Worm (Caenorhabditis elegans): ENCODE measurements around the gene srab-14.

The srab-14 gene

ce11 chrII:7529078-7529683 is 29.9 kb upstream of the srab-14 start, which contains the start of gene ZK1290.5 (continued):
- no peak for TF ChIP-seq attf-6 (GFP tag; IDR thresholded peaks at IDR 0.05)
- no peak for TF ChIP-seq madf-6 (GFP tag; IDR thresholded peaks at IDR 0.05)
- TF ChIP-seq F39B2.1 (GFP tag; IDR thresholded peaks at IDR 0.05), result no peak
- TF ChIP-seq nfyb-1 (GFP tag; IDR thresholded peaks at IDR 0.05), result peak; percentile 88
- TF ChIP-seq zfh-2 (GFP tag; conservative IDR thresholded peaks at IDR 0.05), result no peak
- TF ChIP-seq let-526 (GFP tag; IDR thresholded peaks at IDR 0.05), result peak; percentile 83; the same call in 1 of the 2 replicates
- no peak for TF ChIP-seq B0019.2 (GFP tag; conservative IDR thresholded peaks at IDR 0.05)
- no peak for TF ChIP-seq snpc-3.4 (tag; optimal IDR thresholded peaks at IDR 0.05)
- TF ChIP-seq let-607 (tag; optimal IDR thresholded peaks at IDR 0.05), result peak; percentile 25 to 87
- no peak for TF ChIP-seq F49E8.2 (tag; optimal IDR thresholded peaks at IDR 0.05; ENCODE audit: insufficient read depth)
- peak; percentile 84 for TF ChIP-seq tlf-1 (GFP tag; optimal IDR thresholded peaks at IDR 0.05)
- TF ChIP-seq Y53G8AR.9 (GFP tag; conservative IDR thresholded peaks at IDR 0.05), result 0 out of 2 replicates have a peak, but pooled peaks have one; percentile 43
- TF ChIP-seq F37B4.10 (GFP tag; IDR thresholded peaks at IDR 0.05), result no peak
- no peak for TF ChIP-seq rcor-1 (GFP tag; IDR thresholded peaks at IDR 0.05)
- TF ChIP-seq C06A6.2 (GFP tag; conservative IDR thresholded peaks at IDR 0.05), result peak; percentile 86
- no peak for TF ChIP-seq unc-62 (GFP tag; optimal IDR thresholded peaks at IDR 0.05)
- TF ChIP-seq B0261.1 (tag; optimal IDR thresholded peaks at IDR 0.05), result no peak
- peak; percentile 65 for TF ChIP-seq hmg-1.2 (GFP tag; IDR thresholded peaks at IDR 0.05)
- TF ChIP-seq ztf-22 (GFP tag; optimal IDR thresholded peaks at IDR 0.05), result peak; percentile 85
- no peak for TF ChIP-seq T07F8.4 (tag; optimal IDR thresholded peaks at IDR 0.05)
- no peak for TF ChIP-seq ceh-58 (GFP tag; IDR thresholded peaks at IDR 0.05)
- no peak for TF ChIP-seq egrh-3 (GFP tag; IDR thresholded peaks at IDR 0.05)
- TF ChIP-seq F57C9.4 (tag; optimal IDR thresholded peaks at IDR 0.05), result no peak
- no peak for TF ChIP-seq him-1 (tag; optimal IDR thresholded peaks at IDR 0.05)
- peak; percentile 89 for TF ChIP-seq K11D2.4 (GFP tag; IDR thresholded peaks at IDR 0.05)
- no peak for TF ChIP-seq Y56A3A.18 (GFP tag; IDR thresholded peaks at IDR 0.05)
- TF ChIP-seq hsf-1 (GFP tag; IDR thresholded peaks at IDR 0.05), result peak; percentile 93
- TF ChIP-seq F57A8.1 (GFP tag; optimal IDR thresholded peaks at IDR 0.05), result no peak
- no peak for TF ChIP-seq sdz-38 (tag; optimal IDR thresholded peaks at IDR 0.05)
- TF ChIP-seq akir-1 (GFP tag; optimal IDR thresholded peaks at IDR 0.05), result no peak
- peak; percentile 92 for TF ChIP-seq ztf-26 (tag; optimal IDR thresholded peaks at IDR 0.05)
- TF ChIP-seq ceh-40 (GFP tag; IDR thresholded peaks at IDR 0.05), result no peak
- no peak for TF ChIP-seq pbrm-1 (GFP tag; IDR thresholded peaks at IDR 0.05)
- TF ChIP-seq repo-1 (tag; optimal IDR thresholded peaks at IDR 0.05), result peak; percentile 72
- TF ChIP-seq F10E7.11 (tag; optimal IDR thresholded peaks at IDR 0.05), result no peak
- no peak for TF ChIP-seq F52B5.7 (tag; optimal IDR thresholded peaks at IDR 0.05)
- no peak for TF ChIP-seq ceh-91 (GFP tag; IDR thresholded peaks at IDR 0.05)
- TF ChIP-seq bed-2 (GFP tag; IDR thresholded peaks at IDR 0.05), result no peak
- peak; percentile 72 for TF ChIP-seq madf-10 (tag; optimal IDR thresholded peaks at IDR 0.05)
- no peak for TF ChIP-seq unc-130 (GFP tag; optimal IDR thresholded peaks at IDR 0.05)
- TF ChIP-seq mxl-1 (tag; optimal IDR thresholded peaks at IDR 0.05), result no peak
- TF ChIP-seq nhr-120 (GFP tag; IDR thresholded peaks at IDR 0.05), result no peak
- no peak for TF ChIP-seq rpc-1 (optimal IDR thresholded peaks at IDR 0.05)
- no peak for TF ChIP-seq rpc-1 (tag; optimal IDR thresholded peaks at IDR 0.05)
- no peak for TF ChIP-seq fkh-3 (tag; optimal IDR thresholded peaks at IDR 0.05)
- TF ChIP-seq lin-40 (tag; optimal IDR thresholded peaks at IDR 0.05), result peak; percentile 94
- no peak for TF ChIP-seq D2030.7 (GFP tag; IDR thresholded peaks at IDR 0.05)
- no peak for TF ChIP-seq egl-18 (GFP tag; IDR thresholded peaks at IDR 0.05)
- TF ChIP-seq somi-1 (GFP tag; optimal IDR thresholded peaks at IDR 0.05), result peak; percentile 95
- TF ChIP-seq nhr-27 (tag; optimal IDR thresholded peaks at IDR 0.05), result no peak

Data from whole organism, young adult.